Fruit fly (Drosophila melanogaster): Measurements from ENCODE around the gene Wdr81.

Wdr81 gene

DNA sequence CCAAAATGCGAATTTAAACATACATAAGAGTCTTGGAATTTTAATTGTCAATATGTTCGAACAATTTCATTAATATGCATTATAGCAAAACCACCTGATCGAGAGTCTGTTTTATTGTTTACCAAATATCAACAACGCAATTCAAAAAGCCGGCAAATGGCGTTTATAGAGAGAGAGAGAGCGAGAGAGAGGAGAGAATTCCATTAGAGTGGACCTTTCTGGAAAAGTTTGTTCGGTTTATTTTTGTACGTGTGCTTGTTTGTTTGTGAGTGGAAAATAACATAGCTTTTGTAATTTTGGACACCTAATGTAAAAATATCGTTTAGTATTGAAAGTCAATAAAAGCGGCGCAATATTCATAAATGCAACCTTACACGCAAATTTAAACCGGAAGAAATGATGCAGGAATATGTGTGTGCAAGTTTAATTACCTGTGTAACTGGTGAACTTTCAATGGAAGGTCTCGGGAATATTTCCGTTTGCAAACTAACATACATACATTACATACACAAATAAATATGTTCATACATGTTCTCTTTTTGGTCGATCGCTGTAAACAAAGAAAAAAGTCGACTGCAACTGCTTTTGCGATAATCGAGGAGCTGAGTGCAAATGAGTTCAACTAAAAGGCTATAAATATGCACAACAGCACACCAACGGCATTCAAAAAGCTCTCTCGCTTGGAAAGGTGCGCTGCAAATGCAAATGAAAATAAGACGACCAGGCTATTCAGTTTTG is 24.0 kb upstream of the Wdr81 start, which contains the start of gene CG6785 (continued):
- TF ChIP-seq ato (GFP tag; IDR thresholded peaks at IDR 0.05; ENCODE audit: partially characterized antibody) (no peak), luna (GFP tag; optimal IDR thresholded peaks at IDR 0.05) (peak; percentile 28), nmo (GFP tag; optimal IDR thresholded peaks at IDR 0.05) (peak; percentile 24), stwl (tag; optimal IDR thresholded peaks at IDR 0.05) (no peak), jing (GFP tag; optimal IDR thresholded peaks at IDR 0.05) (peak; percentile 27), Dfd (GFP tag; optimal IDR thresholded peaks at IDR 0.05) (no peak), CG17612 (GFP tag; IDR thresholded peaks at IDR 0.05) (no peak), CG4820 (GFP tag; optimal IDR thresholded peaks at IDR 0.05) (peak; percentile 60), CG17912 (GFP tag; optimal IDR thresholded peaks at IDR 0.05) (peak; percentile 96), Max (GFP tag; optimal IDR thresholded peaks at IDR 0.05) (peak; percentile 56), CG12155 (GFP tag; optimal IDR thresholded peaks at IDR 0.05) (peak; percentile 58), Nf-YC (tag; optimal IDR thresholded peaks at IDR 0.05) (peak; percentile 57), lola (GFP tag; optimal IDR thresholded peaks at IDR 0.05) (peak in 1 of 3 experiments; percentile 58), CG17568 (GFP tag; optimal IDR thresholded peaks at IDR 0.05) (peak; percentile 96), Mad (GFP tag; optimal IDR thresholded peaks at IDR 0.05) (peak; percentile 70), HLH3B (GFP tag; IDR thresholded peaks at IDR 0.05) (peak; percentile 69; the same call in 1 of the 2 replicates), btn (GFP tag; optimal IDR thresholded peaks at IDR 0.05) (peak; percentile 65), dysf (GFP tag; IDR thresholded peaks at IDR 0.05) (peak; percentile 41; the same call in 1 of the 3 replicates), Adf1 (GFP tag; IDR thresholded peaks at IDR 0.05) (peak; percentile 18; the same call in 1 of the 2 replicates), bowl (GFP tag; IDR thresholded peaks at IDR 0.05) (no peak), CG17359 (tag; optimal IDR thresholded peaks at IDR 0.05) (peak; percentile 88), CG8290 (GFP tag; optimal IDR thresholded peaks at IDR 0.05) (peak; percentile 74), CG8290 (tag; optimal IDR thresholded peaks at IDR 0.05) (peak; percentile 84 to 93), CG3838 (GFP tag; optimal IDR thresholded peaks at IDR 0.05) (peak; percentile 45), Hmr (GFP tag; optimal IDR thresholded peaks at IDR 0.05) (peak; percentile 90), HLH4C (GFP tag; IDR thresholded peaks at IDR 0.05; ENCODE audit: partially characterized antibody) (no peak), bcd (GFP tag; optimal IDR thresholded peaks at IDR 0.05) (peak; percentile 66), slp2 (GFP tag; optimal IDR thresholded peaks at IDR 0.05) (peak; percentile 74), nom (GFP tag; optimal IDR thresholded peaks at IDR 0.05) (peak; percentile 77), D19B (GFP tag; optimal IDR thresholded peaks at IDR 0.05) (peak; percentile 22), CG10979 (tag; optimal IDR thresholded peaks at IDR 0.05) (peak; percentile 50), cwo (GFP tag; optimal IDR thresholded peaks at IDR 0.05) (peak; percentile 60), usp (GFP tag; optimal IDR thresholded peaks at IDR 0.05) (no peak), CG2875 (GFP tag; optimal IDR thresholded peaks at IDR 0.05) (peak; percentile 96), ssp (GFP tag; IDR thresholded peaks at IDR 0.05) (no peak), pum (GFP tag; optimal IDR thresholded peaks at IDR 0.05) (peak; percentile 62), Doc3 (GFP tag; IDR thresholded peaks at IDR 0.05; ENCODE audit: partially characterized antibody) (no peak), Xrp1 (GFP tag; IDR thresholded peaks at IDR 0.05) (peak; percentile 63), dmrt99B (tag; optimal IDR thresholded peaks at IDR 0.05) (peak; percentile 81), lilli (GFP tag; optimal IDR thresholded peaks at IDR 0.05) (peak; percentile 56), CG7987 (GFP tag; optimal IDR thresholded peaks at IDR 0.05) (peak; percentile 93), Mrtf (GFP tag; IDR thresholded peaks at IDR 0.05) (no peak), NC2α (GFP tag; optimal IDR thresholded peaks at IDR 0.05) (peak; percentile 90), zf30C (GFP tag; optimal IDR thresholded peaks at IDR 0.05) (no peak), CG15073 (GFP tag; optimal IDR thresholded peaks at IDR 0.05) (peak; percentile 9), NC2β (GFP tag; optimal IDR thresholded peaks at IDR 0.05) (peak; percentile 91), CG18619 (GFP tag; optimal IDR thresholded peaks at IDR 0.05) (peak; percentile 88), CG11695 (GFP tag; IDR thresholded peaks at IDR 0.05) (peak; percentile 71), Chrac-16 (GFP tag; optimal IDR thresholded peaks at IDR 0.05) (peak; percentile 19)
